Worm (Caenorhabditis elegans) whole organism, young adult: ENCODE measurements around the gene str-220.

Experiments used
- C17E4.6 ChIP-seq: fragments of 200-800 bp; sonication (Bioruptor generic); IDR thresholded peaks from 2 replicates; pipeline ENCODE4 v1.3.6; 2022; ENCODE audit warnings: missing genetic modification reagents, missing genetic modification characterization, missing compliant biosample characterization
- F33H1.4 ChIP-seq: fragments of 200-800 bp; sonication (Bioruptor generic); IDR thresholded peaks from 2 replicates; pipeline ENCODE4 v1.3.6; 2022; ENCODE audit warnings: missing genetic modification reagents, missing genetic modification characterization, missing compliant biosample characterization
- egl-18 ChIP-seq: fragments of 200-800 bp; sonication (Bioruptor generic); IDR thresholded peaks from 2 replicates; pipeline ENCODE4 v1.3.6; 2022; ENCODE audit warnings: missing genetic modification reagents, missing genetic modification characterization, missing compliant biosample characterization
- zim-3 ChIP-seq: sonication (generic microtip); optimal IDR thresholded peaks from 2 replicates; lab custom pipeline; 2017; ENCODE audit warnings: mild to moderate bottlenecking, missing genetic modification characterization, moderate library complexity, missing compliant biosample characterization
- ztf-25 ChIP-seq: fragments of 200-800 bp; sonication (Bioruptor generic); IDR thresholded peaks from 2 replicates; pipeline ENCODE4 v1.3.6; 2022; ENCODE audit warnings: missing genetic modification reagents, missing genetic modification characterization, missing compliant biosample characterization

DNA sequence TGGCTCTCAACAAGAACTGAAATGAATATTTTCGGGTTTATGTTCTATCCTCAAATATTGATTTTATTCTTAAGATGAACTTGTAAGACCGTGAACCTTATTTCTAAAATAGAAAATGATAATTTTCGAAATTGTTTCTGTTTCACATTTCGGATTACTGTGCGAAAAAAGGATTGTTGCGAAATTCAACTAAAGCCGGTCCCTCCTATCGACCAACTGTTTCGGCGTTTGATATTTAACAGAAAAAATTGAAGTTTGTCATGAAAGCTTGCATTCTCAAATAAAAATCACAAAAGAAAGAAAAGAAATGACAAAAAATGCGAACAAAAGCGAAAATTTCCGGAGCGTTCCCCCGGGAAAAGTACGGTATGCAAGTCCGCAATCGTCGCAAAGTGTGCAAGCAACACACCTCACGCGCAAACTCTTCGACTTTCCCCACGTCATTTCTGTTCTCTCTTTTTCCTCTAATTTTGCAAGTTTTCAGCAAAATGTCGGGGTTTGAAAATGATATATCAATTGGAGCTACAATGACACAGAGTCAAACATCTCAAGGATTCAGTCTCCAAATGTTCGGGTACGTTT is 22.0 kb downstream of the str-220 start, which contains the start of gene C34D4.4:
- TF ChIP-seq F33H1.4 (GFP tag; lab: Robert Waterston, UW) (peak; percentile 36; the same call in 1 of the 2 replicates), ztf-25 (GFP tag; lab: Robert Waterston, UW) (no peak), egl-18 (no peak), C17E4.6 (GFP tag; lab: Robert Waterston, UW) (no peak), zim-3 (tag; lab: Kevin White, UChicago) (no peak)
